Worm (Caenorhabditis elegans) whole organism, L3 larva: ENCODE measurements around the gene C08F11.10.

ENCODE experiments used
- ama-1 ChIP-seq: fragments of 150-350 bp; optimal IDR thresholded peaks from 2 replicates; lab custom pipeline; 2018
- ceh-16 ChIP-seq: sonication (generic microtip); optimal IDR thresholded peaks from 2 replicates; lab custom pipeline; 2017; ENCODE audit warnings: missing biosample characterization, missing genetic modification characterization
- elt-1 ChIP-seq: fragments of 150-350 bp; optimal IDR thresholded peaks from 2 replicates; lab custom pipeline; 2014; ENCODE audit warnings: missing biosample characterization, missing genetic modification characterization
- nhr-76 ChIP-seq: fragments of 150-350 bp; sonication (generic microtip); optimal IDR thresholded peaks from 5 replicates; lab custom pipeline; 2014; ENCODE audit warnings: missing biosample characterization, missing genetic modification characterization
- nhr-77 ChIP-seq: fragments of 150-350 bp; optimal IDR thresholded peaks from 2 replicates; lab custom pipeline; 2014; ENCODE audit warnings: missing biosample characterization, missing genetic modification characterization
- ztf-4 ChIP-seq: fragments of 150-350 bp; optimal IDR thresholded peaks from 2 replicates; lab custom pipeline; 2014; ENCODE audit warnings: missing biosample characterization, missing genetic modification characterization

ce11 chrIV:13678649-13679048, 29.6 kb upstream of the C08F11.10 start, which contains the start of gene srlf-26:
- TF ChIP-seq elt-1 (tag; lab: Kevin White, UChicago): no peak
- no peak for TF ChIP-seq ceh-16 (tag; lab: Kevin White, UChicago)
- no peak for TF ChIP-seq ztf-4 (tag; lab: Kevin White, UChicago)
- no peak for TF ChIP-seq ama-1 (lab: Kevin White, UChicago)
- TF ChIP-seq nhr-76 (tag; lab: Kevin White, UChicago): no peak
- TF ChIP-seq nhr-77: no peak
